Worm (Caenorhabditis elegans): ENCODE results near the gene Y58A7A.4.

DNA sequence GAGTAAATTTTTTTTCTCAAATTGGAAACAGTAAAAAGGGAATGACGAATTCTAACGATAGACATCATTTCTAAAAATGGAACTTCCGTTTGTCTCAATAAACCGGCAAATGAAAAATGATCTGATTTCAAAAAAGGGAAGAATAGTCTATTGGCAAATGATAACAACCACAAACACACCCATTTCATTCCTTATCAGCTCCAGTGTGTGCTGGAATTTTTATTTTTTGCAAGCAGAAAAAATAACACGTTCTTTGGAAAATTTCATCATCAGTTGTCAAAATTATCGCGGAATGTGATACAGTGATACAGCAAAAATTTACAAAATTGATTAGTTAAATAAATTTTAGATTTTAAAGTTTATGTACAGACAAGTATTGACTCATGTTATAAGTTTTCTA lies 17.4 kb downstream of the Y58A7A.4 start:
- TF ChIP-seq flh-1 (GFP tag; optimal IDR thresholded peaks at IDR 0.05) (no peak), unc-39 (tag; optimal IDR thresholded peaks at IDR 0.05) (no peak), ceh-43 (GFP tag; optimal IDR thresholded peaks at IDR 0.05) (no peak), sptf-1 (tag; optimal IDR thresholded peaks at IDR 0.05) (no peak), mab-5 (tag; optimal IDR thresholded peaks at IDR 0.05) (no peak), snpc-4 (tag; optimal IDR thresholded peaks at IDR 0.05) (no peak), nhr-28 (tag; optimal IDR thresholded peaks at IDR 0.05) (no peak), ceh-39 (tag; optimal IDR thresholded peaks at IDR 0.05) (no peak), unc-62 (GFP tag; optimal IDR thresholded peaks at IDR 0.05) (no peak), lin-32 (GFP tag; optimal IDR thresholded peaks at IDR 0.05) (no peak), nhr-12 (tag; optimal IDR thresholded peaks at IDR 0.05) (no peak)
